Worm (Caenorhabditis elegans) whole organism, L4 larva: ENCODE results near the gene tmem-184.

Experiments
- F10B5.3 ChIP-seq: sonication (generic microtip); optimal IDR thresholded peaks from 2 replicates; lab custom pipeline; 2016; ENCODE audit warnings: mild to moderate bottlenecking, missing genetic modification characterization, missing compliant biosample characterization
- F37D6.2 ChIP-seq: sonication (generic microtip); optimal IDR thresholded peaks from 2 replicates; lab custom pipeline; 2016; ENCODE audit warnings: mild to moderate bottlenecking, missing genetic modification characterization, missing compliant biosample characterization
- T20F7.1 ChIP-seq: fragments of 200-800 bp; sonication (Bioruptor generic); optimal IDR thresholded peaks from 2 replicates; lab custom pipeline; 2018; ENCODE audit warnings: mild to moderate bottlenecking, missing genetic modification characterization, missing compliant biosample characterization
- Y105C5A.15 ChIP-seq: fragments of 200-800 bp; sonication (Bioruptor generic); IDR thresholded peaks from 2 replicates; pipeline ENCODE4 v1.3.6; 2022; ENCODE audit warnings: missing genetic modification characterization, missing compliant biosample characterization
- Y48G9A.11 ChIP-seq: fragments of 200-800 bp; sonication (Bioruptor generic); IDR thresholded peaks from 2 replicates; pipeline ENCODE4 v1.3.6; 2022; ENCODE audit warnings: missing genetic modification reagents, missing genetic modification characterization, missing compliant biosample characterization
- Y75B8A.6 ChIP-seq: fragments of 200-800 bp; sonication (Bioruptor generic); IDR thresholded peaks from 2 replicates; pipeline ENCODE4 v1.3.6; 2022; ENCODE audit warnings: missing genetic modification reagents, missing genetic modification characterization, missing compliant biosample characterization
- aha-1 ChIP-seq: fragments of 150-350 bp; peaks from one replicate; lab custom pipeline; 2014; ENCODE audit warnings: missing biosample characterization, missing genetic modification characterization
- aly-2 ChIP-seq: sonication (generic microtip); optimal IDR thresholded peaks from 2 replicates; lab custom pipeline; 2018; ENCODE audit warnings: missing biosample characterization, missing genetic modification characterization
- arid-1 ChIP-seq: fragments of 200-800 bp; sonication (Bioruptor generic); conservative IDR thresholded peaks from 2 replicates; pipeline ENCODE4 v1.3.6; 2022; ENCODE audit warnings: missing genetic modification reagents, missing genetic modification characterization, missing compliant biosample characterization
- attf-4 ChIP-seq: sonication (generic microtip); optimal IDR thresholded peaks from 3 replicates; lab custom pipeline; 2017; ENCODE audit warnings: missing biosample characterization, missing genetic modification characterization
- ceh-20 ChIP-seq: fragments of 200-800 bp; sonication (Bioruptor generic); IDR thresholded peaks from 2 replicates; pipeline ENCODE4 v1.3.6; 2022; ENCODE audit warnings: missing genetic modification reagents, missing genetic modification characterization, missing compliant biosample characterization
- ces-1 ChIP-seq: fragments of 150-350 bp; sonication (generic microtip); optimal IDR thresholded peaks from 4 replicates; lab custom pipeline; 2014; ENCODE audit warnings: missing biosample characterization, missing genetic modification reagents, missing genetic modification characterization
- daf-19 ChIP-seq: fragments of 200-800 bp; sonication (Bioruptor generic); conservative IDR thresholded peaks from 2 replicates; pipeline ENCODE4 v1.3.6; 2022; ENCODE audit warnings: missing genetic modification characterization, missing compliant biosample characterization
- dmd-8 ChIP-seq: fragments of 200-800 bp; sonication (Bioruptor generic); IDR thresholded peaks from 2 replicates; pipeline ENCODE4 v1.3.6; 2022; ENCODE audit warnings: missing genetic modification characterization, missing compliant biosample characterization
- egl-27 ChIP-seq: sonication (generic microtip); optimal IDR thresholded peaks from 3 replicates; lab custom pipeline; 2017; ENCODE audit warnings: missing biosample characterization, missing genetic modification reagents, missing genetic modification characterization
- gei-8 ChIP-seq: fragments of 200-800 bp; sonication (Bioruptor generic); optimal IDR thresholded peaks from 2 replicates; lab custom pipeline; 2018; ENCODE audit warnings: mild to moderate bottlenecking, missing genetic modification characterization, missing compliant biosample characterization
- hlh-11 ChIP-seq: fragments of 200-800 bp; sonication (Bioruptor generic); optimal IDR thresholded peaks from 2 replicates; lab custom pipeline; 2018; ENCODE audit warnings: mild to moderate bottlenecking, missing genetic modification characterization, missing compliant biosample characterization
- lin-1 ChIP-seq: fragments of 200-800 bp; sonication (Bioruptor generic); IDR thresholded peaks from 2 replicates; pipeline ENCODE4 v1.3.6; 2022; ENCODE audit warnings: missing genetic modification reagents, missing genetic modification characterization, missing compliant biosample characterization
- lin-15B ChIP-seq: fragments of 150-350 bp; sonication (generic microtip); optimal IDR thresholded peaks from 3 replicates; lab custom pipeline; 2014; ENCODE audit warnings: missing biosample characterization, missing genetic modification characterization
- lir-3 ChIP-seq: sonication (generic microtip); optimal IDR thresholded peaks from 2 replicates; lab custom pipeline; 2016; ENCODE audit warnings: mild to moderate bottlenecking, missing genetic modification characterization, missing compliant biosample characterization
- lsy-2 ChIP-seq, 2 experiments: fragments of 150-350 bp in 1 of 2; sonication (generic microtip) in 1 of 2; optimal IDR thresholded peaks; 2 replicates each; lab custom pipeline; 2014 to 2017; ENCODE audit warnings: missing biosample characterization in 2 of 2, missing genetic modification characterization in 2 of 2
- madf-5 ChIP-seq, 2 experiments: fragments of 200-800 bp; sonication (Bioruptor generic); IDR thresholded peaks; 2 replicates each; pipeline ENCODE4 v1.3.6; 2022; ENCODE audit warnings: missing compliant biosample characterization in 2 of 2, missing genetic modification characterization in 2 of 2
- mep-1 ChIP-seq: fragments of 150-350 bp; sonication (generic microtip); optimal IDR thresholded peaks from 3 replicates; lab custom pipeline; 2014; ENCODE audit warnings: missing biosample characterization, missing genetic modification characterization
- mxl-3 ChIP-seq: fragments of 200-800 bp; sonication (Bioruptor generic); optimal IDR thresholded peaks from 2 replicates; lab custom pipeline; 2018; ENCODE audit warnings: mild to moderate bottlenecking, missing genetic modification characterization, missing compliant biosample characterization
- nhr-102 ChIP-seq: sonication (generic microtip); optimal IDR thresholded peaks from 2 replicates; lab custom pipeline; 2016; ENCODE audit warnings: mild to moderate bottlenecking, missing genetic modification characterization, moderate library complexity, missing compliant biosample characterization
- nhr-11 ChIP-seq: fragments of 150-350 bp; optimal IDR thresholded peaks from 2 replicates; lab custom pipeline; 2014; ENCODE audit warnings: missing biosample characterization, missing genetic modification characterization
- nhr-237 ChIP-seq: sonication (generic microtip); optimal IDR thresholded peaks from 2 replicates; lab custom pipeline; 2017; ENCODE audit warnings: missing biosample characterization, missing genetic modification characterization
- nhr-28 ChIP-seq: fragments of 150-350 bp; optimal IDR thresholded peaks from 2 replicates; lab custom pipeline; 2014; ENCODE audit warnings: missing biosample characterization, missing genetic modification characterization
- nhr-6 ChIP-seq: fragments of 150-350 bp; optimal IDR thresholded peaks from 2 replicates; lab custom pipeline; 2014; ENCODE audit warnings: missing biosample characterization, missing genetic modification characterization
- rbr-2 ChIP-seq: sonication (generic microtip); optimal IDR thresholded peaks from 2 replicates; lab custom pipeline; 2016; ENCODE audit warnings: missing genotype, missing genetic modification characterization, missing compliant biosample characterization
- skn-1 ChIP-seq: fragments of 150-350 bp; optimal IDR thresholded peaks from 2 replicates; lab custom pipeline; 2014; ENCODE audit warnings: missing biosample characterization, missing genetic modification characterization
- spr-1 ChIP-seq: sonication (generic microtip); optimal IDR thresholded peaks from 2 replicates; lab custom pipeline; 2016; ENCODE audit warnings: mild to moderate bottlenecking, missing genetic modification characterization, missing compliant biosample characterization
- unc-62 ChIP-seq, 3 experiments: fragments of 150-350 bp in 1 of 3; sonication (generic microtip); optimal IDR thresholded peaks in 2 of 3; peaks in 1 of 3; 1 replicate in 1 of 3; 2 replicates in 2 of 3; lab custom pipeline; 2014 to 2017; ENCODE audit warnings: missing biosample characterization in 3 of 3, missing genetic modification characterization in 3 of 3, missing genetic modification reagents in 3 of 3, missing genotype in 1 of 3
- vab-7 ChIP-seq: fragments of 200-800 bp; sonication (Bioruptor generic); IDR thresholded peaks from 2 replicates; pipeline ENCODE4 v1.3.6; 2022; ENCODE audit warnings: missing genetic modification reagents, missing genetic modification characterization, missing compliant biosample characterization
- zag-1 ChIP-seq: fragments of 150-350 bp; optimal IDR thresholded peaks from 2 replicates; lab custom pipeline; 2014; ENCODE audit warnings: missing biosample characterization, missing genetic modification characterization
- zfp-2 ChIP-seq: sonication (generic microtip); optimal IDR thresholded peaks from 2 replicates; lab custom pipeline; 2016; ENCODE audit warnings: mild to moderate bottlenecking, missing genetic modification characterization, missing compliant biosample characterization
- zfp-3 ChIP-seq: fragments of 200-800 bp; sonication (Bioruptor generic); conservative IDR thresholded peaks from 2 replicates; pipeline ENCODE4 v1.3.6; 2022; ENCODE audit warnings: missing genetic modification reagents, missing genetic modification characterization, missing compliant biosample characterization
- zip-2 ChIP-seq: fragments of 150-350 bp; optimal IDR thresholded peaks from 2 replicates; lab custom pipeline; 2014; ENCODE audit warnings: missing biosample characterization, missing genetic modification characterization
- ztf-7 ChIP-seq: fragments of 150-350 bp; optimal IDR thresholded peaks from 2 replicates; lab custom pipeline; 2014; ENCODE audit warnings: missing biosample characterization, missing genetic modification characterization

The tmem-184 gene

ce11 chrX:14678983-14679382 lies 27.7 kb downstream of the tmem-184 start (continued):
- TF ChIP-seq arid-1 (GFP tag; lab: Robert Waterston, UW) (peak; percentile 73; the same call in 1 of the 2 replicates), daf-19 (no peak), zfp-3 (GFP tag; lab: Robert Waterston, UW) (peak; percentile 52; the same call in 1 of the 2 replicates), zfp-2 (tag; lab: Kevin White, UChicago) (no peak)

- TF ChIP-seq nhr-11 (tag; lab: Kevin White, UChicago) (peak; percentile 33), lsy-2 (tag; optimal IDR thresholded peaks at IDR 0.05; lab: Kevin White, UChicago) (no peak)
These were observed 32.6 kb downstream of the tmem-184 start, which contains the start of gene slt-1 for ce11 chrX:14674028-14674427. slt-1 (plus strand) TSS chrX:14674328.

- peak in 1 of 2 experiments; percentile 55 for TF ChIP-seq unc-62 (GFP tag; optimal IDR thresholded peaks at IDR 0.05 in 1 of 2; lab: Kevin White, UChicago)
- no peak for TF ChIP-seq unc-62 (tag; optimal IDR thresholded peaks at IDR 0.05; lab: Kevin White, UChicago)
- peak; percentile 87 for TF ChIP-seq aha-1 (tag; lab: Kevin White, UChicago)
- no peak for TF ChIP-seq mxl-3 (GFP tag; lab: Kevin White, UChicago)
- TF ChIP-seq attf-4 (tag; lab: Kevin White, UChicago): no peak
- no peak for TF ChIP-seq arid-1 (GFP tag; lab: Robert Waterston, UW)
- TF ChIP-seq aly-2 (tag; lab: Kevin White, UChicago): no peak
- TF ChIP-seq madf-5 (GFP tag; IDR thresholded peaks at IDR 0.05; lab: Robert Waterston, UW): no peak
- TF ChIP-seq lir-3: no peak
- TF ChIP-seq zfp-3 (GFP tag; lab: Robert Waterston, UW): no peak
- no peak for TF ChIP-seq zip-2
- no peak for TF ChIP-seq rbr-2
- TF ChIP-seq Y75B8A.6: no peak
- TF ChIP-seq T20F7.1 (GFP tag; lab: Kevin White, UChicago): no peak
- TF ChIP-seq F10B5.3 (tag; lab: Kevin White, UChicago): no peak
These were observed 35.4 kb downstream of the tmem-184 start for ce11 chrX:14671300-14671699.

- TF ChIP-seq unc-62 (GFP tag; optimal IDR thresholded peaks at IDR 0.05 in 1 of 2; lab: Kevin White, UChicago) (peak in 1 of 2 experiments; percentile 71), unc-62 (tag; optimal IDR thresholded peaks at IDR 0.05; lab: Kevin White, UChicago) (no peak), nhr-6 (tag; lab: Kevin White, UChicago) (no peak)
- TF ChIP-seq, all 104 proteins: peak for 1
These were observed 42.6 kb downstream of the tmem-184 start, which contains the start of gene C26G2.2 for ce11 chrX:14664028-14664427. C26G2.2 (plus strand) TSS chrX:14664328.

- TF ChIP-seq Y48G9A.11 (GFP tag; lab: Robert Waterston, UW) (no peak), unc-62 (GFP tag; optimal IDR thresholded peaks at IDR 0.05 in 1 of 2; lab: Kevin White, UChicago) (peak in 1 of 2 experiments; percentile 12), unc-62 (tag; optimal IDR thresholded peaks at IDR 0.05; lab: Kevin White, UChicago) (no peak), ces-1 (no peak), spr-1 (tag; lab: Kevin White, UChicago) (no peak)
These were observed 44.2 kb downstream of the tmem-184 start for ce11 chrX:14662460-14662859.

ce11 chrX:14661918-14662317 lies 44.7 kb downstream of the tmem-184 start:
- TF ChIP-seq ceh-20 (GFP tag; lab: Robert Waterston, UW) (no peak), nhr-28 (tag; lab: Kevin White, UChicago) (no peak), lin-15B (tag; lab: Kevin White, UChicago) (no peak), skn-1 (tag; lab: Kevin White, UChicago) (no peak), dmd-8 (GFP tag; lab: Robert Waterston, UW) (no peak), rbr-2 (no peak), nhr-102 (tag; lab: Kevin White, UChicago) (no peak), nhr-237 (no peak), lin-1 (no peak), egl-27 (tag; lab: Kevin White, UChicago) (no peak), zag-1 (tag; lab: Kevin White, UChicago) (no peak), gei-8 (GFP tag; lab: Kevin White, UChicago) (no peak), mep-1 (tag; lab: Kevin White, UChicago) (no peak), hlh-11 (no peak), Y105C5A.15 (GFP tag; lab: Robert Waterston, UW) (no peak), vab-7 (GFP tag; lab: Robert Waterston, UW) (no peak), ztf-7 (tag; lab: Kevin White, UChicago) (no peak), F37D6.2 (tag; lab: Kevin White, UChicago) (no peak)
- TF ChIP-seq, all 104 proteins: peak for 0
